Fruit fly (Drosophila melanogaster) whole organism, embryonic: ENCODE data around the gene Sbf.

Experiments
- Bdp1 ChIP-seq: fragments of 200-800 bp; sonication (Bioruptor generic); optimal IDR thresholded peaks from 3 replicates; lab custom pipeline; 2016; ENCODE audit warnings: missing biosample characterization, missing genetic modification characterization
- CG10209 ChIP-seq: fragments of 200-800 bp; sonication (Bioruptor generic); optimal IDR thresholded peaks from 3 replicates; lab custom pipeline; 2017; ENCODE audit warnings: missing biosample characterization, mild to moderate bottlenecking, missing genetic modification characterization, missing genetic modification reagents
- CG1233 ChIP-seq: fragments of 200-800 bp; sonication (Bioruptor generic); optimal IDR thresholded peaks from 4 replicates; lab custom pipeline; 2018; ENCODE audit warnings: missing biosample characterization, mild to moderate bottlenecking, missing genetic modification characterization
- CG14050 ChIP-seq: fragments of 200-800 bp; sonication (Bioruptor generic); IDR thresholded peaks from 3 replicates; pipeline ENCODE4 v1.3.6; 2022; ENCODE audit warnings: missing biosample characterization, missing genetic modification characterization
- CG1529 ChIP-seq: fragments of 200-800 bp; sonication (Bioruptor generic); optimal IDR thresholded peaks from 3 replicates; lab custom pipeline; 2018; ENCODE audit warnings: missing biosample characterization, missing genetic modification characterization
- CG15514 ChIP-seq: fragments of 200-800 bp; sonication (Bioruptor generic); optimal IDR thresholded peaks from 3 replicates; lab custom pipeline; 2017; ENCODE audit warnings: missing biosample characterization, missing genetic modification characterization, mild to moderate bottlenecking, moderate library complexity, missing genetic modification reagents
- CG15601 ChIP-seq: fragments of 200-800 bp; sonication (Bioruptor generic); optimal IDR thresholded peaks from 3 replicates; lab custom pipeline; 2019; ENCODE audit warnings: missing biosample characterization, mild to moderate bottlenecking, missing genetic modification characterization, moderate library complexity
- CG1832 ChIP-seq: fragments of 200-800 bp; sonication (Bioruptor generic); optimal IDR thresholded peaks from 2 replicates; lab custom pipeline; 2017; ENCODE audit warnings: missing biosample characterization, mild to moderate bottlenecking, missing genetic modification characterization, inconsistent platforms
- CG18599 ChIP-seq: fragments of 200-800 bp; sonication (Bioruptor generic); optimal IDR thresholded peaks from 3 replicates; lab custom pipeline; 2017; ENCODE audit warnings: missing biosample characterization, missing genetic modification characterization, mild to moderate bottlenecking, moderate library complexity, missing genetic modification reagents
- CG30403 ChIP-seq: fragments of 200-800 bp; sonication (Bioruptor generic); optimal IDR thresholded peaks from 3 replicates; lab custom pipeline; 2016; ENCODE audit warnings: missing biosample characterization, missing genetic modification characterization
- CG32767 ChIP-seq: fragments of 200-800 bp; sonication (Bioruptor generic); IDR thresholded peaks from 2 replicates; pipeline ENCODE4 v1.3.6; 2022; ENCODE audit warnings: missing biosample characterization, missing genetic modification characterization
- CG33557 ChIP-seq: fragments of 200-800 bp; sonication (Bioruptor generic); optimal IDR thresholded peaks from 2 replicates; lab custom pipeline; 2019; ENCODE audit warnings: missing biosample characterization, mild to moderate bottlenecking, missing genetic modification characterization, moderate library complexity
- CG3726 ChIP-seq: fragments of 200-800 bp; sonication (Bioruptor generic); IDR thresholded peaks from 3 replicates; pipeline ENCODE4, ENCODE4 v1.3.6; 2022; ENCODE audit warnings: missing biosample characterization, missing genetic modification characterization
- CG4282 ChIP-seq: fragments of 200-800 bp; sonication (Bioruptor generic); optimal IDR thresholded peaks from 2 replicates; lab custom pipeline; 2016; ENCODE audit warnings: missing biosample characterization, missing genetic modification characterization
- CG4404 ChIP-seq: fragments of 200-800 bp; sonication (Bioruptor generic); IDR thresholded peaks from 2 replicates; pipeline ENCODE4 v1.3.6; 2022; ENCODE audit warnings: missing biosample characterization, missing genetic modification characterization
- CG4424 ChIP-seq: fragments of 200-800 bp; sonication (Bioruptor generic); optimal IDR thresholded peaks from 3 replicates; lab custom pipeline; 2016; ENCODE audit warnings: missing biosample characterization, missing genetic modification characterization
- CG4820 ChIP-seq: fragments of 200-800 bp; sonication (Bioruptor generic); optimal IDR thresholded peaks from 3 replicates; lab custom pipeline; 2016; ENCODE audit warnings: missing biosample characterization, missing genetic modification characterization
- CG5245 ChIP-seq: fragments of 200-800 bp; sonication (Bioruptor generic); optimal IDR thresholded peaks from 3 replicates; lab custom pipeline; 2016; ENCODE audit warnings: missing biosample characterization, missing genetic modification characterization
- CG5953 ChIP-seq: fragments of 200-800 bp; sonication (Bioruptor generic); IDR thresholded peaks from 2 replicates; pipeline ENCODE4 v1.3.6; 2022; ENCODE audit warnings: missing biosample characterization, missing genetic modification characterization
- CG7357 ChIP-seq: fragments of 200-800 bp; sonication (Bioruptor generic); IDR thresholded peaks from 3 replicates; pipeline ENCODE4 v1.3.6; 2022; ENCODE audit warnings: missing biosample characterization, missing genetic modification characterization
- CG8089 ChIP-seq: fragments of 200-800 bp; sonication (Bioruptor generic); optimal IDR thresholded peaks from 3 replicates; lab custom pipeline; 2016; ENCODE audit warnings: missing biosample characterization, missing genetic modification characterization
- CTCF ChIP-seq: fragments of 200-800 bp; sonication (Bioruptor generic); optimal IDR thresholded peaks from 2 replicates; lab custom pipeline; 2017; ENCODE audit warnings: missing biosample characterization, mild to moderate bottlenecking, missing genetic modification characterization, moderate library complexity
- HLHmδ ChIP-seq: fragments of 200-800 bp; sonication (Bioruptor generic); optimal IDR thresholded peaks from 2 replicates; lab custom pipeline; 2018; ENCODE audit warnings: missing biosample characterization, mild to moderate bottlenecking, missing genetic modification characterization, moderate library complexity
- Hr3 ChIP-seq: fragments of 200-800 bp; sonication (Bioruptor generic); optimal IDR thresholded peaks from 3 replicates; lab custom pipeline; 2016; ENCODE audit warnings: missing biosample characterization, missing genetic modification characterization
- Hr78 ChIP-seq, 2 experiments: fragments of 200-800 bp in 1 of 2; fragments of >200 bp in 1 of 2; sonication (Bioruptor generic) in 1 of 2; optimal IDR thresholded peaks; 2 replicates each; lab custom pipeline; 2017 to 2019; ENCODE audit warnings: missing biosample characterization in 2 of 2, missing genetic modification characterization in 2 of 2, mild to moderate bottlenecking in 1 of 2, moderate library complexity in 1 of 2
- Lpt ChIP-seq: fragments of >200 bp; optimal IDR thresholded peaks from 2 replicates; lab custom pipeline; 2018; ENCODE audit warnings: missing biosample characterization, missing genetic modification characterization
- NC2α ChIP-seq: fragments of 200-800 bp; sonication (Bioruptor generic); optimal IDR thresholded peaks from 2 replicates; lab custom pipeline; 2016; ENCODE audit warnings: missing biosample characterization, missing genetic modification characterization
- Poxn ChIP-seq: fragments of 200-800 bp; sonication (Bioruptor generic); IDR thresholded peaks from 2 replicates; pipeline ENCODE4 v1.3.6; 2022; ENCODE audit warnings: missing biosample characterization, missing genetic modification characterization
- Spps ChIP-seq: fragments of 200-800 bp; sonication (Bioruptor generic); optimal IDR thresholded peaks from 2 replicates; lab custom pipeline; 2018; ENCODE audit warnings: missing biosample characterization, mild to moderate bottlenecking, missing genetic modification characterization
- TFAM ChIP-seq: fragments of 200-800 bp; sonication (Bioruptor generic); optimal IDR thresholded peaks from 2 replicates; lab custom pipeline; 2017; ENCODE audit warnings: missing biosample characterization, missing genetic modification characterization, inconsistent platforms
- ara ChIP-seq: fragments of 200-800 bp; sonication (Bioruptor generic); IDR thresholded peaks from 2 replicates; pipeline ENCODE4 v1.3.6; 2022; ENCODE audit warnings: missing biosample characterization, missing genetic modification characterization
- az2 ChIP-seq: fragments of 200-800 bp; sonication (Bioruptor generic); optimal IDR thresholded peaks from 3 replicates; lab custom pipeline; 2016; ENCODE audit warnings: missing biosample characterization, missing genetic modification characterization
- bbx ChIP-seq: fragments of 200-800 bp; sonication (Bioruptor generic); IDR thresholded peaks from 2 replicates; pipeline ENCODE4 v1.3.6; 2022; ENCODE audit warnings: missing biosample characterization, missing genetic modification characterization; ENCODE audit not compliant: partially characterized antibody
- btn ChIP-seq: fragments of 200-800 bp; sonication (Bioruptor generic); optimal IDR thresholded peaks from 2 replicates; lab custom pipeline; 2016; ENCODE audit warnings: missing biosample characterization, missing genetic modification characterization
- cato ChIP-seq: fragments of 200-800 bp; sonication (Bioruptor generic); optimal IDR thresholded peaks from 2 replicates; lab custom pipeline; 2016; ENCODE audit warnings: missing biosample characterization, missing genetic modification characterization, borderline replicate concordance
- eve ChIP-seq, 2 experiments: fragments of >200 bp; optimal IDR thresholded peaks; 2 replicates each; lab custom pipeline; 2017; ENCODE audit warnings: missing biosample characterization in 2 of 2, missing genetic modification characterization in 2 of 2
- fru ChIP-seq: fragments of >200 bp; optimal IDR thresholded peaks from 2 replicates; lab custom pipeline; 2017
- fu2 ChIP-seq: fragments of 200-800 bp; sonication (Bioruptor generic); optimal IDR thresholded peaks from 2 replicates; lab custom pipeline; 2016; ENCODE audit warnings: missing biosample characterization, missing genetic modification characterization
- gcm2 ChIP-seq: fragments of 200-800 bp; sonication (Bioruptor generic); optimal IDR thresholded peaks from 2 replicates; lab custom pipeline; 2016; ENCODE audit warnings: missing biosample characterization, missing genetic modification characterization
- grau ChIP-seq: fragments of 200-800 bp; optimal IDR thresholded peaks from 3 replicates; lab custom pipeline; 2019; ENCODE audit warnings: missing biosample characterization, mild to moderate bottlenecking, missing genetic modification characterization, moderate library complexity
- gro ChIP-seq: fragments of 200-800 bp; sonication (Bioruptor generic); optimal IDR thresholded peaks from 2 replicates; lab custom pipeline; 2016; ENCODE audit warnings: missing biosample characterization, missing genetic modification characterization
- h ChIP-seq: fragments of >200 bp; optimal IDR thresholded peaks from 2 replicates; lab custom pipeline; 2017
- klu ChIP-seq: fragments of 200-800 bp; sonication (Bioruptor generic); IDR thresholded peaks from 2 replicates; pipeline ENCODE4 v1.3.6; 2022; ENCODE audit warnings: missing biosample characterization, missing genetic modification characterization
- nom ChIP-seq: fragments of 200-800 bp; sonication (Bioruptor generic); optimal IDR thresholded peaks from 2 replicates; lab custom pipeline; 2017; ENCODE audit warnings: missing biosample characterization, missing genetic modification characterization, mild to moderate bottlenecking, moderate library complexity, missing genetic modification reagents
- pan ChIP-seq, 4 experiments: fragments of >200 bp in 3 of 4; fragments of 200-800 bp in 1 of 4; sonication (Bioruptor generic) in 1 of 4; optimal IDR thresholded peaks in 3 of 4; IDR thresholded peaks in 1 of 4; 2 replicates each; pipeline versions ENCODE4 v1.3.6 to Lab custom; 2017 to 2022; ENCODE audit warnings: missing biosample characterization in 2 of 4, missing genetic modification characterization in 2 of 4, mixed read lengths in 1 of 4
- tll ChIP-seq, 2 experiments: fragments of 200-800 bp in 1 of 2; fragments of >200 bp in 1 of 2; sonication (Bioruptor generic) in 1 of 2; optimal IDR thresholded peaks; 2 replicates each; lab custom pipeline; 2017 to 2019; ENCODE audit warnings: missing biosample characterization in 2 of 2, missing genetic modification characterization in 2 of 2, mild to moderate bottlenecking in 1 of 2, moderate library complexity in 1 of 2
- unc-4 ChIP-seq: fragments of 200-800 bp; sonication (Bioruptor generic); IDR thresholded peaks from 2 replicates; pipeline ENCODE4 v1.3.6; 2022; ENCODE audit warnings: missing biosample characterization, missing genetic modification characterization; ENCODE audit not compliant: partially characterized antibody
- vfl ChIP-seq: fragments of 200-800 bp; sonication (Bioruptor generic); optimal IDR thresholded peaks from 2 replicates; lab custom pipeline; 2016; ENCODE audit warnings: missing biosample characterization, missing genetic modification characterization
- z ChIP-seq: fragments of 200-800 bp; sonication (Bioruptor generic); IDR thresholded peaks from 3 replicates; pipeline ENCODE4 v1.3.6; 2022; ENCODE audit warnings: missing biosample characterization, missing genetic modification characterization
- zfh1 ChIP-seq: fragments of 200-800 bp; sonication (Bioruptor generic); IDR thresholded peaks from 3 replicates; pipeline ENCODE4 v1.3.6; 2022; ENCODE audit warnings: missing biosample characterization, missing genetic modification characterization

Sbf gene

DNA sequence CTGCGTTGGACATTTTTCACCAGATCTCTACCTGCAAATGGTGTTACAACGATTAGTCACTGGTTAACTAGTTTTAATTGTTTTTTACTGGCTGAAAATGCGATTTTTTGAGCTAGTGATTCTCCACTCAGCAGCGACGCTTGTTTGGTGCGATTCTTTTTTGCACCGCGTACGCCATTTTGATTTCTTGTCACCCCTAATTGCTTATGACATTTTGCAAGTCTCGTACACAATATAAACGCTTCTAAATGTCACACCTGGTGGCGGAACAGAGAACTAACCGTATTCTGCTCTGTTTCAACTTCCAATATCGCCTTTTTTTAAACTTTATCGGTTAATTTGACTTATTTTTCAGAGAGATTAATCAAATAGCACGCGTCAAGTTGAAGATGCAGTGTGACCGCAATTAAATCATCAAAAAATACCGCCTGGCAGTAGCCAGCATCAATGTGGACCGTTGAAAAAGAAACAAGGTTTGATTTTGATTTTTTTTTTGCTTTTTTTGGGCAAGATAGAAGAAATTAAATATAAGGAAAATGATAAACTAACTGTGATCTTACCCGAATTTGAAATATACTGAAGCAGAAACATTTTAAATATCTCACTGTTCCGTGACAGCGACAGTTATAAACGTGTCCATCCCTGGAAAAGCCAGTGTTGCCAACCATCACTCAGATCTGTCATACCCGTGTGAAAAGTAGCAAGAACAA, 22.3 kb upstream of the Sbf start, which contains the start of the genes COX5A and glo (continued):
- TF ChIP-seq NC2α (GFP tag; lab: Kevin White, UChicago) (peak; percentile 54), CG1832 (GFP tag; lab: Kevin White, UChicago) (no peak), Hr3 (GFP tag; lab: Kevin White, UChicago) (peak; percentile 83), unc-4 (GFP tag; lab: Robert Waterston, UW) (peak; percentile 12; the same call in 1 of the 2 replicates), CG5245 (peak; percentile 50), fru (lab: Kevin White, UChicago) (no peak), CG8089 (peak; percentile 64), CG4424 (GFP tag; lab: Kevin White, UChicago) (peak; percentile 82), tll (GFP tag; optimal IDR thresholded peaks at IDR 0.05; lab: Kevin White, UChicago) (peak; percentile 32), CG15514 (GFP tag; lab: Kevin White, UChicago) (peak; percentile 78), Poxn (GFP tag; lab: Robert Waterston, UW) (0 out of 2 replicates have a peak, but pooled peaks have one; percentile 13), pan (optimal IDR thresholded peaks at IDR 0.05; lab: Kevin White, UChicago) (no peak), pan (GFP tag; optimal IDR thresholded peaks at IDR 0.05 in 1 of 2, IDR thresholded peaks at IDR 0.05 in 1 of 2) (peak in 1 of 2 experiments; percentile 75), nom (GFP tag; lab: Kevin White, UChicago) (peak; percentile 2), CG4820 (GFP tag; lab: Kevin White, UChicago) (peak; percentile 71), CG7357 (GFP tag; lab: Robert Waterston, UW) (peak; percentile 42; the same call in 1 of the 3 replicates), grau (tag; lab: Kevin White, UChicago) (peak; percentile 66), vfl (GFP tag; lab: Kevin White, UChicago) (peak; percentile 82), CG14050 (GFP tag; lab: Robert Waterston, UW) (peak; percentile 73), CTCF (peak; percentile 27), CG1529 (peak; percentile 15), CG18599 (GFP tag; lab: Kevin White, UChicago) (no peak), fu2 (GFP tag; lab: Kevin White, UChicago) (peak; percentile 84), CG4282 (GFP tag; lab: Kevin White, UChicago) (peak; percentile 83), TFAM (GFP tag; lab: Kevin White, UChicago) (no peak), cato (GFP tag; lab: Kevin White, UChicago) (peak; percentile 22), CG30403 (GFP tag; lab: Kevin White, UChicago) (peak; percentile 89), CG1233 (peak; percentile 56), CG5953 (GFP tag; lab: Robert Waterston, UW) (no peak), CG32767 (no peak), az2 (peak; percentile 76), HLHmδ (GFP tag; lab: Kevin White, UChicago) (no peak), klu (GFP tag; lab: Robert Waterston, UW) (peak; percentile 67), CG3726 (GFP tag; lab: Robert Waterston, UW) (no peak), Lpt (GFP tag; lab: Kevin White, UChicago) (no peak), bbx (GFP tag; lab: Robert Waterston, UW) (no peak; the same call in 1 of the 2 replicates), CG33557 (GFP tag; lab: Kevin White, UChicago) (peak; percentile 71), h (lab: Kevin White, UChicago) (no peak), CG10209 (peak; percentile 65), z (GFP tag; lab: Robert Waterston, UW) (no peak), CG4404 (GFP tag; lab: Robert Waterston, UW) (peak; percentile 59), gcm2 (GFP tag; lab: Kevin White, UChicago) (peak; percentile 64), Bdp1 (peak; percentile 74), Spps (tag; lab: Kevin White, UChicago) (peak; percentile 48), Hr78 (GFP tag; optimal IDR thresholded peaks at IDR 0.05; lab: Kevin White, UChicago) (no peak), CG15601 (tag; lab: Kevin White, UChicago) (peak; percentile 76), gro (GFP tag; lab: Kevin White, UChicago) (peak; percentile 88), ara (GFP tag; lab: Robert Waterston, UW) (peak; percentile 69), zfh1 (GFP tag; lab: Robert Waterston, UW) (peak; percentile 81), eve (GFP tag; optimal IDR thresholded peaks at IDR 0.05; lab: Kevin White, UChicago) (no peak), btn (GFP tag; lab: Kevin White, UChicago) (peak; percentile 24)
